Worm (Caenorhabditis elegans): ENCODE measurements around the gene ing-3.

DNA sequence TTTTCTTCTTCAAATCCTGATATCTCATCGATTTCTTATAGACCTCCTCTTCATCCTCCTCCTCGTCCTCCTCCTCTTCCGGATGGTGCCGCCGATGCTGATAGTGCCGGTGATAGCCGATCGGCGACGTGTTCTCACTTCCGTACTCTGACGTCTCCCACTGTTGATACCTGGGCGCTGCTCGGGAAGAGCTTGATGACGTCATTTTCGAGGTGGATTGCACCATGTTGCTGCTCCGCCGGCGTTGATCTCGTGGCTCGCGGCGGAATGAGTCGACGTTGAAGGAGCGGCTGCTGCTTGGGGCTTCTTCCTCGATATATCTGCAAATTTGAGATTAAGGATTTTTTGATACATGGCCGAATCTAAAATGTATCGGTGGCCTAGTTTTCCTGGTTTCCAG, 37.4 kb upstream of the ing-3 start:
- TF ChIP-seq die-1 (tag; optimal IDR thresholded peaks at IDR 0.05) (no peak), snpc-4 (GFP tag; optimal IDR thresholded peaks at IDR 0.05) (no peak), snpc-4 (tag; optimal IDR thresholded peaks at IDR 0.05) (no peak), attf-5 (GFP tag; optimal IDR thresholded peaks at IDR 0.05) (no peak), atf-7 (tag; optimal IDR thresholded peaks at IDR 0.05) (no peak), repo-1 (tag; optimal IDR thresholded peaks at IDR 0.05) (no peak), ztf-22 (GFP tag; optimal IDR thresholded peaks at IDR 0.05) (no peak), lir-1 (GFP tag; conservative IDR thresholded peaks at IDR 0.05) (no peak), F49E8.2 (tag; optimal IDR thresholded peaks at IDR 0.05; ENCODE audit: insufficient read depth) (no peak), snpc-3.4 (tag; optimal IDR thresholded peaks at IDR 0.05) (no peak)

Measured in whole organism, young adult.